Fruit fly (Drosophila melanogaster) whole organism, adult: ENCODE data around the gene LysE.

Experiments
- CG11617 ChIP-seq: fragments of 200-800 bp; sonication (Bioruptor generic); optimal IDR thresholded peaks from 2 replicates; lab custom pipeline; 2017; ENCODE audit warnings: mild to moderate bottlenecking, missing biosample characterization, missing genetic modification reagents, missing genetic modification characterization
- CG12768 ChIP-seq: fragments of 200-800 bp; sonication (Bioruptor generic); optimal IDR thresholded peaks from 2 replicates; lab custom pipeline; 2017; ENCODE audit warnings: missing biosample characterization, missing genetic modification characterization, mild to moderate bottlenecking, moderate library complexity, missing genetic modification reagents
- CG14711 ChIP-seq: fragments of 200-800 bp; sonication (Bioruptor generic); optimal IDR thresholded peaks from 2 replicates; lab custom pipeline; 2018; ENCODE audit warnings: missing biosample characterization, mild to moderate bottlenecking, missing genetic modification characterization, moderate library complexity
- CG1620 ChIP-seq: fragments of 200-800 bp; sonication (Bioruptor generic); optimal IDR thresholded peaks from 2 replicates; lab custom pipeline; 2016; ENCODE audit warnings: missing biosample characterization, missing genetic modification characterization
- CG33017 ChIP-seq: fragments of 200-800 bp; sonication (Bioruptor generic); optimal IDR thresholded peaks from 2 replicates; lab custom pipeline; 2018; ENCODE audit warnings: missing biosample characterization, mild to moderate bottlenecking, missing genetic modification characterization, moderate library complexity
- Crg-1 ChIP-seq: fragments of 200-800 bp; sonication (Bioruptor generic); optimal IDR thresholded peaks from 2 replicates; lab custom pipeline; 2016; ENCODE audit warnings: missing biosample characterization, missing genetic modification characterization
- bab1 ChIP-seq: fragments of 200-800 bp; sonication (Bioruptor generic); optimal IDR thresholded peaks from 3 replicates; lab custom pipeline; 2019; ENCODE audit warnings: missing biosample characterization, mild to moderate bottlenecking, missing genetic modification characterization, moderate library complexity
- cic ChIP-seq: fragments of 200-800 bp; sonication (Bioruptor generic); optimal IDR thresholded peaks from 2 replicates; lab custom pipeline; 2017; ENCODE audit warnings: missing biosample characterization, mild to moderate bottlenecking, missing genetic modification characterization, moderate library complexity
- kay ChIP-seq: fragments of 200-800 bp; sonication (Bioruptor generic); peaks from one replicate; lab custom pipeline; 2016; ENCODE audit warnings: missing biosample characterization, missing genetic modification characterization, borderline replicate concordance
- ovo ChIP-seq: fragments of 200-800 bp; sonication (Bioruptor generic); optimal IDR thresholded peaks from 2 replicates; lab custom pipeline; 2016; ENCODE audit warnings: missing biosample characterization, missing genetic modification characterization
- pad ChIP-seq: fragments of 200-800 bp; sonication (Bioruptor generic); optimal IDR thresholded peaks from 3 replicates; lab custom pipeline; 2017; ENCODE audit warnings: missing biosample characterization, missing genetic modification characterization, mild to moderate bottlenecking, moderate library complexity, missing genetic modification reagents

DNA sequence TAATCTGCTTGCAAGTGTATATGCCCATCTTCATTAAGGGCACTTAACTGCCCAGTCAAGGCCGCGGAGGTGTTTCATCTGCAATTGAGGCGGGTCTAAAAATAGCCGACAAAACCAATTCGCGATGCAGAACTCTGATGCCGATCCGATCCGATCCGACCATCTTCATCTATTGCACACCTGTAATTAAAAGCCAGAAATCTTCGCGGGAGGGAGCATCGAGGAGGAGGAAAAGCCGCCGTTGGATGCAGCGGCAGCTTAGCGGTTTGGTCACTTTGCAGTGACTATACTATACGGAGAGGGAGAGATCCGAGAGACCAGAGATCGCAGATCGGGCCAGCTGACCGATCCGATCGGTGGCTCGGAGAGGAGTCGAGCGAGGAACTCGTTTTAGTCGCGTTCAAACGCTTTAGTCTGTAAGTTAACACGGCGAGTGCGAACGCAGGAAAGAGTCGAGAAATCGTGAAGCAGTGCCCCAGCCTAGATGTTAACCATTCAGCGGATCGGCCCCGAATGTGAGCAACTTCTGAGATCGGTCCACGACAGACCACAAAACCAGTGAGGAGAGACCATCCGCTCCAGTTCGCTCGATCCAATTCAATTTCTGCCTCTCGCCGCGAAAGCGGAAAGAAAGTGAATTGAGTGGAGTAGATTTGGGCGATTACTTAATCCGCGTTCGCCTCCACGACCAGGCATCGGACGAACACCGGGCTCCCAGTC is 43.6 kb downstream of the LysE start, which contains the start of gene tfc:
- no peak for TF ChIP-seq kay (GFP tag; lab: Kevin White, UChicago)
- no peak for TF ChIP-seq CG33017
- no peak for TF ChIP-seq pad (GFP tag; lab: Kevin White, UChicago)
- TF ChIP-seq CG14711 (tag; lab: Kevin White, UChicago): no peak
- no peak for TF ChIP-seq CG12768 (GFP tag; lab: Kevin White, UChicago)
- TF ChIP-seq cic (GFP tag; lab: Kevin White, UChicago): no peak
- no peak for TF ChIP-seq ovo (GFP tag; lab: Kevin White, UChicago)
- TF ChIP-seq CG11617: no peak
- TF ChIP-seq bab1 (GFP tag; lab: Kevin White, UChicago): no peak
- no peak for TF ChIP-seq Crg-1
- no peak for TF ChIP-seq CG1620 (GFP tag; lab: Kevin White, UChicago)
